Worm (Caenorhabditis elegans): Measurements from ENCODE around the gene pha-4.

The pha-4 gene

ce11 chrV:20752609-20753102 is at the start of gene pha-4:
pha-4 (plus strand) TSS chrV:20753052.
- TF ChIP-seq ztf-29 (GFP tag; IDR thresholded peaks at IDR 0.05): 0 out of 2 replicates have a peak, but pooled peaks have one; percentile 39
- no peak for TF ChIP-seq ztf-23 (GFP tag; IDR thresholded peaks at IDR 0.05)
- TF ChIP-seq flt-1 (GFP tag; IDR thresholded peaks at IDR 0.05): no peak
- TF ChIP-seq T22C8.4 (GFP tag; IDR thresholded peaks at IDR 0.05): no peak

- TF ChIP-seq ztf-23 (GFP tag; IDR thresholded peaks at IDR 0.05) (no peak), flt-1 (GFP tag; IDR thresholded peaks at IDR 0.05) (0 out of 2 replicates have a peak, but pooled peaks have one; percentile 19)
Measured at ce11 chrV:20703998-20704572, 48.8 kb upstream of the pha-4 start, which contains the start of the genes F53F8.5 and F53F8.6. F53F8.5 (minus strand) TSS chrV:20704049. F53F8.6 (plus strand) TSS chrV:20704227.

ce11 chrV:20705125-20705524 is 47.7 kb upstream of the pha-4 start:
- TF ChIP-seq tab-1 (GFP tag; IDR thresholded peaks at IDR 0.05) (0 out of 2 replicates have a peak, but pooled peaks have one; percentile 54), flt-1 (GFP tag; IDR thresholded peaks at IDR 0.05) (0 out of 2 replicates have a peak, but pooled peaks have one; percentile 28)

- no peak for TF ChIP-seq ztf-29 (GFP tag; IDR thresholded peaks at IDR 0.05)
Measured at ce11 chrV:20710156-20710555, 42.7 kb upstream of the pha-4 start.

- TF ChIP-seq ztf-29 (GFP tag; IDR thresholded peaks at IDR 0.05): no peak
Measured at ce11 chrV:20710642-20711041, 42.2 kb upstream of the pha-4 start.

ce11 chrV:20711733-20712132 is 41.1 kb upstream of the pha-4 start:
- TF ChIP-seq flt-1 (GFP tag; IDR thresholded peaks at IDR 0.05) (0 out of 2 replicates have a peak, but pooled peaks have one; percentile 28), T22C8.4 (GFP tag; IDR thresholded peaks at IDR 0.05) (no peak), klf-2 (GFP tag; conservative IDR thresholded peaks at IDR 0.05) (no peak), ztf-29 (GFP tag; IDR thresholded peaks at IDR 0.05) (no peak), tab-1 (GFP tag; IDR thresholded peaks at IDR 0.05) (no peak), cog-1 (tag; optimal IDR thresholded peaks at IDR 0.05) (peak; percentile 43), ref-1 (GFP tag; conservative IDR thresholded peaks at IDR 0.05) (no peak), ztf-23 (GFP tag; IDR thresholded peaks at IDR 0.05) (no peak), med-1 (GFP tag; optimal IDR thresholded peaks at IDR 0.05; ENCODE audit: insufficient read depth) (no peak)

ce11 chrV:20712318-20712993 is 40.4 kb upstream of the pha-4 start:
- TF ChIP-seq med-1 (GFP tag; optimal IDR thresholded peaks at IDR 0.05; ENCODE audit: insufficient read depth) (no peak), ztf-29 (GFP tag; IDR thresholded peaks at IDR 0.05) (no peak), cog-1 (tag; optimal IDR thresholded peaks at IDR 0.05) (no peak), ztf-23 (GFP tag; IDR thresholded peaks at IDR 0.05) (no peak)

- TF ChIP-seq ztf-29 (GFP tag; IDR thresholded peaks at IDR 0.05) (no peak), cog-1 (tag; optimal IDR thresholded peaks at IDR 0.05) (no peak), T22C8.4 (GFP tag; IDR thresholded peaks at IDR 0.05) (no peak), tab-1 (GFP tag; IDR thresholded peaks at IDR 0.05) (no peak), klf-2 (GFP tag; conservative IDR thresholded peaks at IDR 0.05) (no peak), ref-1 (GFP tag; conservative IDR thresholded peaks at IDR 0.05) (no peak), ztf-23 (GFP tag; IDR thresholded peaks at IDR 0.05) (no peak), flt-1 (GFP tag; IDR thresholded peaks at IDR 0.05) (no peak), med-1 (GFP tag; optimal IDR thresholded peaks at IDR 0.05; ENCODE audit: insufficient read depth) (no peak)
Measured at ce11 chrV:20712994-20713326, 39.9 kb upstream of the pha-4 start.

- TF ChIP-seq ref-1 (GFP tag; conservative IDR thresholded peaks at IDR 0.05): no peak
- no peak for TF ChIP-seq med-1 (GFP tag; optimal IDR thresholded peaks at IDR 0.05; ENCODE audit: insufficient read depth)
- no peak for TF ChIP-seq flt-1 (GFP tag; IDR thresholded peaks at IDR 0.05)
- no peak for TF ChIP-seq ztf-23 (GFP tag; IDR thresholded peaks at IDR 0.05)
- TF ChIP-seq ztf-29 (GFP tag; IDR thresholded peaks at IDR 0.05): no peak
- TF ChIP-seq T22C8.4 (GFP tag; IDR thresholded peaks at IDR 0.05): no peak
- no peak for TF ChIP-seq cog-1 (tag; optimal IDR thresholded peaks at IDR 0.05)
Measured at ce11 chrV:20713620-20714019, 39.2 kb upstream of the pha-4 start, which contains the start of gene Y44A6C.1. Y44A6C.1 (plus strand) TSS chrV:20713920.

ce11 chrV:20714503-20714902 is 38.3 kb upstream of the pha-4 start:
- TF ChIP-seq tab-1 (GFP tag; IDR thresholded peaks at IDR 0.05): no peak
- TF ChIP-seq cog-1 (tag; optimal IDR thresholded peaks at IDR 0.05): no peak
- no peak for TF ChIP-seq med-1 (GFP tag; optimal IDR thresholded peaks at IDR 0.05; ENCODE audit: insufficient read depth)
- no peak for TF ChIP-seq flt-1 (GFP tag; IDR thresholded peaks at IDR 0.05)
- TF ChIP-seq T22C8.4 (GFP tag; IDR thresholded peaks at IDR 0.05): no peak
- no peak for TF ChIP-seq ref-1 (GFP tag; conservative IDR thresholded peaks at IDR 0.05)
- TF ChIP-seq ztf-29 (GFP tag; IDR thresholded peaks at IDR 0.05): no peak
- no peak for TF ChIP-seq klf-2 (GFP tag; conservative IDR thresholded peaks at IDR 0.05)
- no peak for TF ChIP-seq ztf-23 (GFP tag; IDR thresholded peaks at IDR 0.05)

- TF ChIP-seq ztf-29 (GFP tag; IDR thresholded peaks at IDR 0.05) (no peak), T22C8.4 (GFP tag; IDR thresholded peaks at IDR 0.05) (no peak), klf-2 (GFP tag; conservative IDR thresholded peaks at IDR 0.05) (no peak), med-1 (GFP tag; optimal IDR thresholded peaks at IDR 0.05; ENCODE audit: insufficient read depth) (no peak), tab-1 (GFP tag; IDR thresholded peaks at IDR 0.05) (no peak), flt-1 (GFP tag; IDR thresholded peaks at IDR 0.05) (no peak), ztf-23 (GFP tag; IDR thresholded peaks at IDR 0.05) (no peak), cog-1 (tag; optimal IDR thresholded peaks at IDR 0.05) (no peak), ref-1 (GFP tag; conservative IDR thresholded peaks at IDR 0.05) (no peak)
Measured at ce11 chrV:20716267-20716666, 36.6 kb upstream of the pha-4 start.
